Fruit fly (Drosophila melanogaster): Measurements from ENCODE around the gene CG17806.

Gene CG17806

DNA sequence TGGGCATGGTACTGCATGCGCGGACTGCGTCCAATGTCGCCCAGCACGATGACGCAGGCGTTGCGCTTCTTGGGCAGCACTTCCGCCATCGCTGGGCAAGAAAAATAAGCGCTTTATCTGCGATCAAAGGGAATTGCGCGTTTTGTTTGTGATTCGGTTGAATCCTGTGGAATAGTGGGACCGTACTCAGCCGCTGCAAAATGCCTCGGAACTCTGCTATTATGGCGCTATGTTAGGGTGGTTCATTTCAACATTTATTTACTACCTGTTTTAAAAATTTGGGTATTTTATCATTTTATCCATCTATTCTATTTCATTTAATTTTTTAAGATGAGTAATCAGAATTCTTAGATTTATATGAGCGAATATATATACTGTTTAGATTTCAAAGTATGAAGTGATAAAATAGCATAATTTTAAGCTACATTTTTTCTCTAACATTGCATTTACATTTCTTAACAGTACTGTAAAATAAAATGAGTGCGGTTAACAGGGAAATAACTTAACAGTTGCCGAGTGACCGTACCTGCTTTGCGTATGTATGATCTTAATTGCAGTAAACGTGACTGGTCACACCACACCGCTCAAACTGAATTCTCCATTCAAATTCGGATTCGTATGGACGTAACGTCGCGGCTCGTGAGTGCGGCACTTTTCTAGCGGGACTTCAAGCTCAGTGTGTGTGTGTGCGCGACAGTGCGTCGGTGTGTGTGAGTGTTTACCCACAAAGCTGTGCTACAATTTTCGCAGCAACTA is 8.1 kb upstream of the CG17806 start, which contains the start of the genes Alg1 and tinc (continued):
- no peak for TF ChIP-seq Bdp1 (GFP tag; optimal IDR thresholded peaks at IDR 0.05)
- peak; percentile 83 for TF ChIP-seq CG15479 (GFP tag; optimal IDR thresholded peaks at IDR 0.05)
- TF ChIP-seq CG13894 (tag; optimal IDR thresholded peaks at IDR 0.05), result peak; percentile 81
- TF ChIP-seq CG9817 (tag; optimal IDR thresholded peaks at IDR 0.05), result peak; percentile 61
- TF ChIP-seq vnd (GFP tag; IDR thresholded peaks at IDR 0.05; ENCODE audit: partially characterized antibody), result no peak
- TF ChIP-seq bigmax (GFP tag; optimal IDR thresholded peaks at IDR 0.05), result no peak
- TF ChIP-seq CG3281 (GFP tag; optimal IDR thresholded peaks at IDR 0.05), result peak; percentile 64
- TF ChIP-seq bowl (GFP tag; IDR thresholded peaks at IDR 0.05), result no peak
- TF ChIP-seq CG1233 (GFP tag; optimal IDR thresholded peaks at IDR 0.05), result no peak
- TF ChIP-seq crc (GFP tag; optimal IDR thresholded peaks at IDR 0.05), result no peak
- TF ChIP-seq nmo (GFP tag; optimal IDR thresholded peaks at IDR 0.05), result peak; percentile 54
- peak; percentile 54; the same call in 1 of the 2 replicates for TF ChIP-seq bbx (GFP tag; IDR thresholded peaks at IDR 0.05; ENCODE audit: partially characterized antibody)
- TF ChIP-seq Jarid2 (GFP tag; optimal IDR thresholded peaks at IDR 0.05), result peak; percentile 91
- no peak for TF ChIP-seq CG18476 (GFP tag; optimal IDR thresholded peaks at IDR 0.05)
- peak; percentile 56; the same call in 2 of the 3 replicates for TF ChIP-seq tgo (GFP tag; IDR thresholded peaks at IDR 0.05)
- no peak for TF ChIP-seq inv (GFP tag; IDR thresholded peaks at IDR 0.05; ENCODE audit: partially characterized antibody)
- peak; percentile 97 for TF ChIP-seq CG17568 (GFP tag; optimal IDR thresholded peaks at IDR 0.05)
- TF ChIP-seq CG8359 (GFP tag; optimal IDR thresholded peaks at IDR 0.05; ENCODE audit: borderline replicate concordance), result no peak
- no peak for TF ChIP-seq CG33213 (GFP tag; optimal IDR thresholded peaks at IDR 0.05)
- TF ChIP-seq CG6683 (GFP tag; optimal IDR thresholded peaks at IDR 0.05), result peak; percentile 46
- no peak for TF ChIP-seq yki (optimal IDR thresholded peaks at IDR 0.05)
- TF ChIP-seq pan (optimal IDR thresholded peaks at IDR 0.05), result no peak
- TF ChIP-seq pan (GFP tag; optimal IDR thresholded peaks at IDR 0.05 in 1 of 2, IDR thresholded peaks at IDR 0.05 in 1 of 2), result peak in 1 of 2 experiments; percentile 63
- TF ChIP-seq CG3995 (GFP tag; optimal IDR thresholded peaks at IDR 0.05), result peak; percentile 12
- peak; percentile 6 for TF ChIP-seq org-1 (GFP tag; optimal IDR thresholded peaks at IDR 0.05)
- TF ChIP-seq seq (GFP tag; IDR thresholded peaks at IDR 0.05), result no peak
- TF ChIP-seq lilli (GFP tag; optimal IDR thresholded peaks at IDR 0.05), result peak; percentile 78
- TF ChIP-seq aop (GFP tag; IDR thresholded peaks at IDR 0.05), result no peak
- TF ChIP-seq CG6765 (GFP tag; optimal IDR thresholded peaks at IDR 0.05), result peak; percentile 64
- TF ChIP-seq dimm (GFP tag; IDR thresholded peaks at IDR 0.05), result no peak
- peak; percentile 24; the same call in 1 of the 2 replicates for TF ChIP-seq esg (GFP tag; conservative IDR thresholded peaks at IDR 0.05)
- peak; percentile 81 for TF ChIP-seq CG10147 (GFP tag; optimal IDR thresholded peaks at IDR 0.05)
- TF ChIP-seq Nf-YA (GFP tag; IDR thresholded peaks at IDR 0.05), result no peak
- no peak for TF ChIP-seq sc (optimal IDR thresholded peaks at IDR 0.05)
- TF ChIP-seq sc (GFP tag; optimal IDR thresholded peaks at IDR 0.05), result no peak
- TF ChIP-seq dan (GFP tag; IDR thresholded peaks at IDR 0.05), result no peak
- TF ChIP-seq CG5953 (GFP tag; IDR thresholded peaks at IDR 0.05), result no peak
- peak; percentile 17 for TF ChIP-seq psq (GFP tag; optimal IDR thresholded peaks at IDR 0.05)
- TF ChIP-seq jing (GFP tag; optimal IDR thresholded peaks at IDR 0.05), result no peak
- no peak for TF ChIP-seq CG10431 (GFP tag; optimal IDR thresholded peaks at IDR 0.05)
- TF ChIP-seq peb (GFP tag; IDR thresholded peaks at IDR 0.05), result no peak
- peak; percentile 73 for TF ChIP-seq CG15696 (tag; optimal IDR thresholded peaks at IDR 0.05)
- no peak for TF ChIP-seq Antp (GFP tag; optimal IDR thresholded peaks at IDR 0.05)
- no peak for TF ChIP-seq Neu2 (GFP tag; optimal IDR thresholded peaks at IDR 0.05; ENCODE audit: borderline replicate concordance)
- TF ChIP-seq CG17612 (GFP tag; IDR thresholded peaks at IDR 0.05), result no peak
- TF ChIP-seq ato (GFP tag; IDR thresholded peaks at IDR 0.05; ENCODE audit: partially characterized antibody), result peak; percentile 52; the same call in 1 of the 2 replicates
- TF ChIP-seq twi (tag; optimal IDR thresholded peaks at IDR 0.05), result peak; percentile 63
- TF ChIP-seq Hr3 (GFP tag; optimal IDR thresholded peaks at IDR 0.05), result peak; percentile 64
- peak; percentile 59 for TF ChIP-seq CG12155 (GFP tag; optimal IDR thresholded peaks at IDR 0.05)
- no peak for TF ChIP-seq fd102C (GFP tag; optimal IDR thresholded peaks at IDR 0.05)
